Fruit fly (Drosophila melanogaster) whole organism, embryonic: Measurements from ENCODE around the gene Sec23.
A peak's percentile ranks its signal among the peaks of the same experiment; 100 is the strongest.

Experiments used
- Aef1 ChIP-seq: fragments of 200-800 bp; sonication (Bioruptor generic); IDR thresholded peaks from 3 replicates; pipeline ENCODE4 v1.3.6; 2022; ENCODE audit warnings: missing biosample characterization, missing genetic modification characterization
- Atf-2 ChIP-seq: fragments of 200-800 bp; sonication (Bioruptor generic); optimal IDR thresholded peaks from 2 replicates; lab custom pipeline; 2016; ENCODE audit warnings: missing biosample characterization, missing genetic modification characterization
- Atf6 ChIP-seq: fragments of 200-800 bp; sonication (Bioruptor generic); IDR thresholded peaks from 2 replicates; pipeline ENCODE4 v1.3.6; 2022; ENCODE audit warnings: missing biosample characterization, missing genetic modification characterization
- C15 ChIP-seq: fragments of 200-800 bp; sonication (Bioruptor generic); IDR thresholded peaks from 3 replicates; pipeline ENCODE4 v1.3.6; 2022; ENCODE audit warnings: missing biosample characterization, missing genetic modification characterization
- CG1024 ChIP-seq: fragments of 200-800 bp; sonication (Bioruptor generic); IDR thresholded peaks from 2 replicates; pipeline ENCODE4 v1.3.6; 2022; ENCODE audit warnings: missing biosample characterization, missing genetic modification characterization
- CG1233 ChIP-seq: fragments of 200-800 bp; sonication (Bioruptor generic); optimal IDR thresholded peaks from 4 replicates; lab custom pipeline; 2018; ENCODE audit warnings: missing biosample characterization, mild to moderate bottlenecking, missing genetic modification characterization
- CG13123 ChIP-seq: fragments of 200-800 bp; sonication (Bioruptor generic); optimal IDR thresholded peaks from 2 replicates; lab custom pipeline; 2016; ENCODE audit warnings: missing biosample characterization, missing genetic modification characterization
- CG13287 ChIP-seq: fragments of 200-800 bp; sonication (Bioruptor generic); IDR thresholded peaks from 2 replicates; pipeline ENCODE4 v1.3.6; 2022; ENCODE audit warnings: missing biosample characterization, missing genetic modification characterization; ENCODE audit not compliant: partially characterized antibody
- CG15269 ChIP-seq: fragments of 200-800 bp; sonication (Bioruptor generic); optimal IDR thresholded peaks from 2 replicates; lab custom pipeline; 2018; ENCODE audit warnings: missing biosample characterization, mild to moderate bottlenecking, missing genetic modification characterization, moderate library complexity
- CG16813 ChIP-seq: fragments of 200-800 bp; sonication (Bioruptor generic); IDR thresholded peaks from 3 replicates; pipeline ENCODE4 v1.3.6; 2022; ENCODE audit warnings: missing biosample characterization, missing genetic modification characterization; ENCODE audit not compliant: partially characterized antibody
- CG2678 ChIP-seq: fragments of 200-800 bp; sonication (Bioruptor generic); optimal IDR thresholded peaks from 3 replicates; lab custom pipeline; 2019; ENCODE audit warnings: missing biosample characterization, mild to moderate bottlenecking, missing genetic modification characterization, moderate library complexity
- CG3163 ChIP-seq: fragments of 200-800 bp; sonication (Bioruptor generic); optimal IDR thresholded peaks from 3 replicates; lab custom pipeline; 2016; ENCODE audit warnings: missing biosample characterization, missing genetic modification characterization
- CG3726 ChIP-seq: fragments of 200-800 bp; sonication (Bioruptor generic); IDR thresholded peaks from 3 replicates; pipeline ENCODE4, ENCODE4 v1.3.6; 2022; ENCODE audit warnings: missing biosample characterization, missing genetic modification characterization
- CG3838 ChIP-seq: fragments of 200-800 bp; sonication (Bioruptor generic); optimal IDR thresholded peaks from 3 replicates; lab custom pipeline; 2016; ENCODE audit warnings: missing biosample characterization, missing genetic modification characterization
- CG4282 ChIP-seq: fragments of 200-800 bp; sonication (Bioruptor generic); optimal IDR thresholded peaks from 2 replicates; lab custom pipeline; 2016; ENCODE audit warnings: missing biosample characterization, missing genetic modification characterization
- CG4404 ChIP-seq: fragments of 200-800 bp; sonication (Bioruptor generic); IDR thresholded peaks from 2 replicates; pipeline ENCODE4 v1.3.6; 2022; ENCODE audit warnings: missing biosample characterization, missing genetic modification characterization
- CG4854 ChIP-seq: fragments of 200-800 bp; sonication (Bioruptor generic); optimal IDR thresholded peaks from 2 replicates; lab custom pipeline; 2016; ENCODE audit warnings: missing biosample characterization, missing genetic modification characterization, inconsistent platforms
- CG5245 ChIP-seq: fragments of 200-800 bp; sonication (Bioruptor generic); optimal IDR thresholded peaks from 3 replicates; lab custom pipeline; 2016; ENCODE audit warnings: missing biosample characterization, missing genetic modification characterization
- CG6683 ChIP-seq: fragments of 200-800 bp; sonication (Bioruptor generic); optimal IDR thresholded peaks from 2 replicates; lab custom pipeline; 2017; ENCODE audit warnings: missing biosample characterization, mild to moderate bottlenecking, missing genetic modification characterization, missing genetic modification reagents
- CG6813 ChIP-seq: fragments of 200-800 bp; sonication (Bioruptor generic); optimal IDR thresholded peaks from 2 replicates; lab custom pipeline; 2017; ENCODE audit warnings: missing biosample characterization, missing genetic modification characterization, mild to moderate bottlenecking, moderate library complexity, missing genetic modification reagents
- CG9609 ChIP-seq: fragments of 200-800 bp; sonication (Bioruptor generic); optimal IDR thresholded peaks from 3 replicates; lab custom pipeline; 2016; ENCODE audit warnings: missing biosample characterization, missing genetic modification characterization
- Dad ChIP-seq: fragments of 200-800 bp; sonication (Bioruptor generic); optimal IDR thresholded peaks from 3 replicates; lab custom pipeline; 2016; ENCODE audit warnings: missing biosample characterization, missing genetic modification characterization
- Doc3 ChIP-seq: fragments of 200-800 bp; sonication (Bioruptor generic); IDR thresholded peaks from 3 replicates; pipeline ENCODE4 v1.3.6; 2022; ENCODE audit warnings: missing biosample characterization, missing genetic modification characterization; ENCODE audit not compliant: partially characterized antibody
- Hr51 ChIP-seq, 2 experiments: fragments of 200-800 bp; sonication (Bioruptor generic); optimal IDR thresholded peaks; 2 replicates in 1 of 2; 3 replicates in 1 of 2; lab custom pipeline; 2016 to 2018; ENCODE audit warnings: missing biosample characterization in 2 of 2, missing genetic modification characterization in 2 of 2, mild to moderate bottlenecking in 1 of 2, moderate library complexity in 1 of 2
- Kr ChIP-seq: fragments of 200-800 bp; sonication (Bioruptor generic); optimal IDR thresholded peaks from 2 replicates; lab custom pipeline; 2017; ENCODE audit warnings: missing biosample characterization, mild to moderate bottlenecking, missing genetic modification characterization
- Ssrp ChIP-seq: fragments of 200-800 bp; sonication (Bioruptor generic); optimal IDR thresholded peaks from 2 replicates; lab custom pipeline; 2018; ENCODE audit warnings: missing biosample characterization, mild to moderate bottlenecking, missing genetic modification characterization, moderate library complexity
- YL-1 ChIP-seq: fragments of 200-800 bp; sonication (Bioruptor generic); optimal IDR thresholded peaks from 3 replicates; lab custom pipeline; 2017; ENCODE audit warnings: missing biosample characterization, mild to moderate bottlenecking, missing genetic modification characterization
- amos ChIP-seq: fragments of 200-800 bp; sonication (Bioruptor generic); IDR thresholded peaks from 2 replicates; pipeline ENCODE4 v1.3.6; 2022; ENCODE audit warnings: missing biosample characterization, missing genetic modification characterization; ENCODE audit not compliant: partially characterized antibody
- aop ChIP-seq: fragments of 200-800 bp; sonication (Bioruptor generic); IDR thresholded peaks from 2 replicates; pipeline ENCODE4 v1.3.6; 2022; ENCODE audit warnings: missing biosample characterization, missing genetic modification characterization
- ash1 ChIP-seq: fragments of 200-800 bp; sonication (Bioruptor generic); optimal IDR thresholded peaks from 2 replicates; lab custom pipeline; 2018; ENCODE audit warnings: missing biosample characterization, mild to moderate bottlenecking, missing genetic modification characterization
- ato ChIP-seq: fragments of 200-800 bp; sonication (Bioruptor generic); IDR thresholded peaks from 2 replicates; pipeline ENCODE4 v1.3.6; 2022; ENCODE audit warnings: missing biosample characterization, missing genetic modification characterization; ENCODE audit not compliant: partially characterized antibody
- cad ChIP-seq: fragments of >200 bp; optimal IDR thresholded peaks from 2 replicates; lab custom pipeline; 2017; ENCODE audit warnings: missing biosample characterization, missing genetic modification characterization
- dimm ChIP-seq: fragments of 200-800 bp; sonication (Bioruptor generic); IDR thresholded peaks from 2 replicates; pipeline ENCODE4 v1.3.6; 2022; ENCODE audit warnings: missing biosample characterization, missing genetic modification characterization
- ewg ChIP-seq: fragments of 200-800 bp; sonication (Bioruptor generic); optimal IDR thresholded peaks from 3 replicates; lab custom pipeline; 2017; ENCODE audit warnings: mild to moderate bottlenecking, missing biosample characterization, missing genetic modification reagents, missing genetic modification characterization
- fu2 ChIP-seq: fragments of 200-800 bp; sonication (Bioruptor generic); optimal IDR thresholded peaks from 2 replicates; lab custom pipeline; 2016; ENCODE audit warnings: missing biosample characterization, missing genetic modification characterization
- kni ChIP-seq: fragments of 200-800 bp; sonication (Bioruptor generic); optimal IDR thresholded peaks from 3 replicates; lab custom pipeline; 2017; ENCODE audit warnings: mild to moderate bottlenecking, missing biosample characterization, missing genetic modification reagents, missing genetic modification characterization
- lmd ChIP-seq: fragments of 200-800 bp; sonication (Bioruptor generic); IDR thresholded peaks from 2 replicates; pipeline ENCODE4 v1.3.6; 2022; ENCODE audit warnings: missing biosample characterization, missing genetic modification characterization
- lola ChIP-seq, 3 experiments: fragments of >200 bp in 2 of 3; fragments of 200-800 bp in 1 of 3; sonication (Bioruptor generic) in 1 of 3; optimal IDR thresholded peaks; 2 replicates each; lab custom pipeline; 2017 to 2019; ENCODE audit warnings: missing biosample characterization in 3 of 3, missing genetic modification characterization in 3 of 3, mild to moderate bottlenecking in 1 of 3, moderate library complexity in 1 of 3
- pb ChIP-seq: fragments of 200-800 bp; sonication (Bioruptor generic); optimal IDR thresholded peaks from 3 replicates; lab custom pipeline; 2016; ENCODE audit warnings: missing biosample characterization, missing genetic modification characterization
- pnt ChIP-seq: fragments of 200-800 bp; sonication (Bioruptor generic); optimal IDR thresholded peaks from 3 replicates; lab custom pipeline; 2016; ENCODE audit warnings: missing biosample characterization, missing genetic modification characterization
- psq ChIP-seq: fragments of 200-800 bp; sonication (Bioruptor generic); optimal IDR thresholded peaks from 2 replicates; lab custom pipeline; 2017; ENCODE audit warnings: missing biosample characterization, missing genetic modification characterization
- ro ChIP-seq: fragments of 200-800 bp; sonication (Bioruptor generic); IDR thresholded peaks from 2 replicates; pipeline ENCODE4 v1.3.6; 2022; ENCODE audit warnings: missing biosample characterization, missing genetic modification characterization
- salm ChIP-seq: fragments of 200-800 bp; sonication (Bioruptor generic); optimal IDR thresholded peaks from 2 replicates; lab custom pipeline; 2018; ENCODE audit warnings: missing biosample characterization, mild to moderate bottlenecking, missing genetic modification characterization
- sens ChIP-seq: fragments of 200-800 bp; sonication (Bioruptor generic); peaks from one replicate; lab custom pipeline; 2016; ENCODE audit warnings: missing biosample characterization, missing genetic modification characterization
- sisA ChIP-seq: fragments of 200-800 bp; sonication (Bioruptor generic); IDR thresholded peaks from 2 replicates; pipeline ENCODE4 v1.3.6; 2022; ENCODE audit warnings: missing biosample characterization, missing genetic modification characterization
- slbo ChIP-seq: fragments of 200-800 bp; sonication (Bioruptor generic); IDR thresholded peaks from 2 replicates; pipeline ENCODE4 v1.3.6; 2022; ENCODE audit warnings: missing biosample characterization, missing genetic modification characterization
- stc ChIP-seq: fragments of 200-800 bp; sonication (Bioruptor generic); IDR thresholded peaks from 2 replicates; pipeline ENCODE4 v1.3.6; 2022; ENCODE audit warnings: missing biosample characterization, missing genetic modification characterization
- tin ChIP-seq: fragments of 200-800 bp; sonication (Bioruptor generic); optimal IDR thresholded peaks from 3 replicates; lab custom pipeline; 2016; ENCODE audit warnings: missing biosample characterization, missing genetic modification characterization
- tna ChIP-seq: fragments of 200-800 bp; sonication (Bioruptor generic); IDR thresholded peaks from 2 replicates; pipeline ENCODE4 v1.3.6; 2022; ENCODE audit warnings: missing biosample characterization, missing genetic modification characterization; ENCODE audit not compliant: partially characterized antibody
- vfl ChIP-seq: fragments of 200-800 bp; sonication (Bioruptor generic); optimal IDR thresholded peaks from 2 replicates; lab custom pipeline; 2016; ENCODE audit warnings: missing biosample characterization, missing genetic modification characterization

Sec23 gene

DNA sequence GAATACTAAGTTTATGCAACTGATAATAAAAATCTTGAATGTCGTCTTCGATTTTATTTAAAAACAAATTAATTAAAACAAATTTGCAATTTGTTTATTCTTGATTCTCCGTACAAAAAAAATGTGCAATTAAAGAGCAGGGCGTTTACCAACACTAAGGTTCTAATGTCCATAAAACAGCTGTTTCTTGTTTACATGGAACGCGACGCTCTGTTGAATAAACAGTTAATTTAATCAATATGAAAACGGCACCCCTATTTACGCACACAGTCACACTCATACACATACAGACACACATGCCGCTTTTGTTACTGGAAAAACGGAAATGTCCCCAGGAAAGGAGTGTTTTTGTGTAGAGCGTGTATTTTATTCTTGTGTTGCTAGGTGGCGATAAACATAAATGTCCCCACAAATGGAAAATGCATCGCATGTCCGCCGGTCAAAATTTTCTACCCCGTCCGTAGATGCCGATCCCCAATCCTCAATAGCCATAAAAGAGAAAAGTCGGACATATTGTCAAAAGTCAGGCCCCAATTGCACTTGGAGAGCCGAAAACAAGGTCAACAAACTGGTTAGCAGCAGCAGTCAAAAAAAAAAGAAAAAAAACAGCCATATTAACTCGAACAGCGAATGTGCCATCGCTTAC is 25.8 kb upstream of the Sec23 start (continued):
- peak; percentile 96 for TF ChIP-seq kni
- no peak for TF ChIP-seq CG16813 (GFP tag; lab: Robert Waterston, UW)
- TF ChIP-seq Kr (GFP tag; lab: Kevin White, UChicago), result peak; percentile 77
- peak; percentile 78 for TF ChIP-seq CG2678 (tag; lab: Kevin White, UChicago)
- TF ChIP-seq CG4854 (GFP tag; lab: Kevin White, UChicago), result peak; percentile 77
- peak; percentile 56 for TF ChIP-seq ewg (GFP tag; lab: Kevin White, UChicago)
- TF ChIP-seq fu2 (GFP tag; lab: Kevin White, UChicago), result peak; percentile 42
- TF ChIP-seq CG3838 (GFP tag; lab: Kevin White, UChicago), result peak; percentile 64
- peak; percentile 29 for TF ChIP-seq CG9609 (GFP tag; lab: Kevin White, UChicago)
- no peak for TF ChIP-seq Ssrp
- no peak for TF ChIP-seq CG4404
- TF ChIP-seq ash1 (GFP tag; lab: Kevin White, UChicago), result peak; percentile 86
- no peak for TF ChIP-seq stc (GFP tag; lab: Robert Waterston, UW)
- no peak for TF ChIP-seq tna (GFP tag; lab: Robert Waterston, UW)
- peak; percentile 87 for TF ChIP-seq CG13123 (GFP tag; lab: Kevin White, UChicago)
- TF ChIP-seq salm, result peak; percentile 54
- no peak for TF ChIP-seq lmd (GFP tag; lab: Robert Waterston, UW)
- no peak for TF ChIP-seq CG1024 (GFP tag; lab: Robert Waterston, UW)
- peak; percentile 70 for TF ChIP-seq CG6683 (GFP tag; lab: Kevin White, UChicago)
- no peak for TF ChIP-seq C15 (GFP tag; lab: Robert Waterston, UW)
- TF ChIP-seq psq (GFP tag; lab: Kevin White, UChicago), result peak; percentile 66
- TF ChIP-seq vfl (GFP tag; lab: Kevin White, UChicago), result peak; percentile 26
- TF ChIP-seq pb (GFP tag; lab: Kevin White, UChicago), result peak; percentile 72
- TF ChIP-seq sens (GFP tag; lab: Kevin White, UChicago), result peak; percentile 97
- peak; percentile 91 for TF ChIP-seq CG6813 (GFP tag; lab: Kevin White, UChicago)
- no peak for TF ChIP-seq sisA (GFP tag; lab: Robert Waterston, UW)
- no peak for TF ChIP-seq ro
- no peak for TF ChIP-seq aop (GFP tag; lab: Robert Waterston, UW)
- peak; percentile 70 for TF ChIP-seq CG15269
- TF ChIP-seq slbo (GFP tag; lab: Robert Waterston, UW), result no peak
- no peak for TF ChIP-seq Aef1
- TF ChIP-seq Hr51 (GFP tag; optimal IDR thresholded peaks at IDR 0.05; lab: Kevin White, UChicago), result peak; percentile 44 to 66
- peak; percentile 48 for TF ChIP-seq pnt (GFP tag; lab: Kevin White, UChicago)
- TF ChIP-seq YL-1 (GFP tag; lab: Kevin White, UChicago), result peak; percentile 77
- peak in 1 of 3 experiments; percentile 66 for TF ChIP-seq lola (GFP tag; optimal IDR thresholded peaks at IDR 0.05; lab: Kevin White, UChicago)
- TF ChIP-seq CG1233 (GFP tag; lab: Kevin White, UChicago), result peak; percentile 92
- TF ChIP-seq Doc3, result no peak
- peak; percentile 56 for TF ChIP-seq tin
- no peak for TF ChIP-seq CG13287
- TF ChIP-seq CG4282 (GFP tag; lab: Kevin White, UChicago), result peak; percentile 22
- no peak for TF ChIP-seq ato
- peak; percentile 72 for TF ChIP-seq CG5245 (GFP tag; lab: Kevin White, UChicago)
- peak; percentile 46 for TF ChIP-seq Atf-2
- TF ChIP-seq Dad (GFP tag; lab: Kevin White, UChicago), result peak; percentile 63
- TF ChIP-seq CG3726 (GFP tag; lab: Robert Waterston, UW), result no peak
- no peak for TF ChIP-seq Atf6 (GFP tag; lab: Robert Waterston, UW)
- no peak for TF ChIP-seq amos
- TF ChIP-seq CG3163 (GFP tag; lab: Kevin White, UChicago), result peak; percentile 64
- no peak for TF ChIP-seq dimm (GFP tag; lab: Robert Waterston, UW)
- TF ChIP-seq cad (GFP tag; lab: Kevin White, UChicago), result no peak
